Worm (Caenorhabditis elegans) whole organism, L4/young adult: ENCODE measurements around the gene T10C6.15.

ENCODE experiments used
- W03F9.2 ChIP-seq: fragments of 150-350 bp; optimal IDR thresholded peaks from 2 replicates; lab custom pipeline; 2014; ENCODE audit warnings: missing biosample characterization, missing genetic modification characterization
- dao-5 ChIP-seq: sonication (generic microtip); optimal IDR thresholded peaks from 2 replicates; lab custom pipeline; 2016; ENCODE audit warnings: missing genotype, missing genetic modification characterization, moderate library complexity, missing compliant biosample characterization

- TF ChIP-seq W03F9.2 (no peak), dao-5 (no peak)
These were observed 3.4 kb upstream of the T10C6.15 start, which contains the start of gene best-12 for ce11 chrV:16049177-16049576.
